Worm (Caenorhabditis elegans) whole organism, early embryonic: ENCODE results near the gene F01D5.2.
"Not testable (repeated sequence)": the region's sequence is repeated elsewhere in the genome, so short reads cannot be mapped to it uniquely, and the experiment has no call there.

Source experiments
- ama-1 ChIP-seq: fragments of 150-350 bp; optimal IDR thresholded peaks from 2 replicates; lab custom pipeline; 2014
- flt-1 ChIP-seq: fragments of 200-800 bp; sonication (Bioruptor generic); IDR thresholded peaks from 2 replicates; pipeline ENCODE4 v1.3.6; 2022; ENCODE audit warnings: missing genetic modification characterization, missing compliant biosample characterization
- hmg-4 ChIP-seq: fragments of 200-800 bp; sonication (Bioruptor generic); optimal IDR thresholded peaks from 2 replicates; lab custom pipeline; 2018; ENCODE audit warnings: mild to moderate bottlenecking, missing genetic modification characterization, missing compliant biosample characterization

- not testable (repeated sequence) for TF ChIP-seq hmg-4; ama-1 (lab: Kevin White, UChicago); flt-1 (GFP tag; lab: Robert Waterston, UW)
These were observed 22.4 kb upstream of the F01D5.2 start, which contains the start of gene F01D5.10 for ce11 chrII:14021230-14021629.
